Fruit fly (Drosophila melanogaster) whole organism, pupa: ENCODE measurements around the gene Dus2.

Source experiments
- CG10348 ChIP-seq: fragments of 200-800 bp; sonication (Bioruptor generic); IDR thresholded peaks from 2 replicates; pipeline ENCODE4 v1.3.6; 2022; ENCODE audit warnings: missing biosample characterization, missing genetic modification characterization
- CG12605 ChIP-seq: fragments of 200-800 bp; sonication (Bioruptor generic); IDR thresholded peaks from 2 replicates; pipeline ENCODE4 v1.3.6; 2022; ENCODE audit warnings: missing biosample characterization, missing genetic modification characterization
- CG13204 ChIP-seq: fragments of 200-800 bp; sonication (Bioruptor generic); optimal IDR thresholded peaks from 2 replicates; lab custom pipeline; 2018; ENCODE audit warnings: missing biosample characterization, mild to moderate bottlenecking, missing genetic modification characterization, moderate library complexity
- CG14655 ChIP-seq: fragments of 200-800 bp; sonication (Bioruptor generic); optimal IDR thresholded peaks from 3 replicates; lab custom pipeline; 2017; ENCODE audit warnings: mild to moderate bottlenecking, missing biosample characterization, missing genetic modification reagents, missing genetic modification characterization
- CG15710 ChIP-seq: fragments of 200-800 bp; sonication (Bioruptor generic); optimal IDR thresholded peaks from 2 replicates; lab custom pipeline; 2018; ENCODE audit warnings: missing biosample characterization, mild to moderate bottlenecking, missing genetic modification characterization, moderate library complexity
- CG17806 ChIP-seq: fragments of 200-800 bp; sonication (Bioruptor generic); optimal IDR thresholded peaks from 2 replicates; lab custom pipeline; 2018; ENCODE audit warnings: missing biosample characterization, mild to moderate bottlenecking, missing genetic modification characterization, moderate library complexity
- CG32121 ChIP-seq: fragments of 200-800 bp; sonication (Bioruptor generic); IDR thresholded peaks from 2 replicates; pipeline ENCODE4 v1.3.6; 2022; ENCODE audit warnings: missing biosample characterization, missing genetic modification characterization
- CG34367 ChIP-seq: fragments of 200-800 bp; sonication (Bioruptor generic); optimal IDR thresholded peaks from 2 replicates; lab custom pipeline; 2018; ENCODE audit warnings: missing biosample characterization, mild to moderate bottlenecking, missing genetic modification characterization
- CG4496 ChIP-seq: fragments of 200-800 bp; sonication (Bioruptor generic); IDR thresholded peaks from 3 replicates; pipeline ENCODE4 v1.3.6; 2022; ENCODE audit warnings: missing biosample characterization, missing genetic modification characterization
- CG8159 ChIP-seq: fragments of 200-800 bp; sonication (Bioruptor generic); optimal IDR thresholded peaks from 3 replicates; lab custom pipeline; 2018; ENCODE audit warnings: missing biosample characterization, mild to moderate bottlenecking, missing genetic modification characterization, moderate library complexity
- CG8301 ChIP-seq: fragments of 200-800 bp; sonication (Bioruptor generic); optimal IDR thresholded peaks from 2 replicates; lab custom pipeline; 2018; ENCODE audit warnings: missing biosample characterization, mild to moderate bottlenecking, missing genetic modification characterization
- CG9948 ChIP-seq: fragments of 200-800 bp; sonication (Bioruptor generic); optimal IDR thresholded peaks from 2 replicates; lab custom pipeline; 2018; ENCODE audit warnings: missing biosample characterization, mild to moderate bottlenecking, missing genetic modification characterization, moderate library complexity
- D1 ChIP-seq: fragments of 200-800 bp; sonication (Bioruptor generic); optimal IDR thresholded peaks from 2 replicates; lab custom pipeline; 2018; ENCODE audit warnings: missing biosample characterization, mild to moderate bottlenecking, missing genetic modification characterization, moderate library complexity
- EcR ChIP-seq: fragments of 200-800 bp; sonication (Bioruptor generic); optimal IDR thresholded peaks from 3 replicates; lab custom pipeline; 2019; ENCODE audit warnings: missing biosample characterization, missing genetic modification characterization, mild to moderate bottlenecking, moderate library complexity, missing genetic modification reagents
- Ets98B ChIP-seq: fragments of 200-800 bp; sonication (Bioruptor generic); IDR thresholded peaks from 2 replicates; pipeline ENCODE4 v1.3.6; 2022; ENCODE audit warnings: missing biosample characterization, missing genetic modification characterization
- Pif1A ChIP-seq: fragments of 200-800 bp; sonication (Bioruptor generic); optimal IDR thresholded peaks from 3 replicates; lab custom pipeline; 2016; ENCODE audit warnings: missing biosample characterization, missing genetic modification characterization
- Pif1B ChIP-seq: fragments of 200-800 bp; sonication (Bioruptor generic); optimal IDR thresholded peaks from 3 replicates; lab custom pipeline; 2016; ENCODE audit warnings: missing biosample characterization, missing genetic modification characterization
- Snoo ChIP-seq: fragments of 200-800 bp; sonication (Bioruptor generic); optimal IDR thresholded peaks from 3 replicates; lab custom pipeline; 2017; ENCODE audit warnings: missing biosample characterization, mild to moderate bottlenecking, missing genetic modification characterization, inconsistent platforms
- fd96Ca ChIP-seq: fragments of 200-800 bp; sonication (Bioruptor generic); IDR thresholded peaks from 3 replicates; pipeline ENCODE4 v1.3.6; 2022; ENCODE audit warnings: missing biosample characterization, missing genetic modification characterization
- gl ChIP-seq: fragments of 200-800 bp; sonication (Bioruptor generic); optimal IDR thresholded peaks from 2 replicates; lab custom pipeline; 2018; ENCODE audit warnings: missing biosample characterization, mild to moderate bottlenecking, missing genetic modification characterization
- rn ChIP-seq: fragments of 200-800 bp; sonication (Bioruptor generic); IDR thresholded peaks from 2 replicates; pipeline ENCODE4 v1.3.6; 2022; ENCODE audit warnings: missing biosample characterization, missing genetic modification characterization

The Dus2 gene

DNA sequence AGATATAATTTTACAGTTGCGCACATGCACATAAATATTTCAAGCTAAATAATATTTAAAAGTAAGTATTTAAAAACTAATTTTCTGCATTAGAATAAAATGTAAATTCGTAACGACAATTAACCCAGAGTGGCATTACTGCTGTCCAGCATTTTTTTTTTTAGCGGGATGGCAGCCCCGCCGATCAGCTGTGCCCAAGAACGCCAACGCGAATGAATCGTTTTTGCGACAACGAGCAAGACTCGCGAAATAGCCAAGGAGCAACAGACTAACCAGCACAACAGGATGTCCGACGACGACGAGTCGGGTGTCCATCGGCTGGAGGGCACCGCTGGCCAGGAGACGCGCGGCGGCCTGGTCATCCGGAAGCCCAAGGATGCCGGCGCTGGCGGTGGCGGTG is 36.6 kb upstream of the Dus2 start, which contains the start of gene Prp16:
TSS of gene Prp16 (plus strand) at position 185 of the 400 bp plus-strand sequence.
- no peak for TF ChIP-seq CG8301 (tag; lab: Kevin White, UChicago)
- TF ChIP-seq CG34367 (tag; lab: Kevin White, UChicago) = no peak
- TF ChIP-seq D1 (tag; lab: Kevin White, UChicago) = no peak
- TF ChIP-seq Snoo (tag; lab: Kevin White, UChicago) = no peak
- no peak for TF ChIP-seq CG14655
- no peak for TF ChIP-seq EcR (GFP tag; lab: Kevin White, UChicago)
- TF ChIP-seq CG9948 (tag; lab: Kevin White, UChicago) = no peak
- TF ChIP-seq CG8159 = no peak
- no peak for TF ChIP-seq CG32121 (GFP tag; lab: Robert Waterston, UW)
- TF ChIP-seq rn (GFP tag; lab: Robert Waterston, UW) = no peak

DNA sequence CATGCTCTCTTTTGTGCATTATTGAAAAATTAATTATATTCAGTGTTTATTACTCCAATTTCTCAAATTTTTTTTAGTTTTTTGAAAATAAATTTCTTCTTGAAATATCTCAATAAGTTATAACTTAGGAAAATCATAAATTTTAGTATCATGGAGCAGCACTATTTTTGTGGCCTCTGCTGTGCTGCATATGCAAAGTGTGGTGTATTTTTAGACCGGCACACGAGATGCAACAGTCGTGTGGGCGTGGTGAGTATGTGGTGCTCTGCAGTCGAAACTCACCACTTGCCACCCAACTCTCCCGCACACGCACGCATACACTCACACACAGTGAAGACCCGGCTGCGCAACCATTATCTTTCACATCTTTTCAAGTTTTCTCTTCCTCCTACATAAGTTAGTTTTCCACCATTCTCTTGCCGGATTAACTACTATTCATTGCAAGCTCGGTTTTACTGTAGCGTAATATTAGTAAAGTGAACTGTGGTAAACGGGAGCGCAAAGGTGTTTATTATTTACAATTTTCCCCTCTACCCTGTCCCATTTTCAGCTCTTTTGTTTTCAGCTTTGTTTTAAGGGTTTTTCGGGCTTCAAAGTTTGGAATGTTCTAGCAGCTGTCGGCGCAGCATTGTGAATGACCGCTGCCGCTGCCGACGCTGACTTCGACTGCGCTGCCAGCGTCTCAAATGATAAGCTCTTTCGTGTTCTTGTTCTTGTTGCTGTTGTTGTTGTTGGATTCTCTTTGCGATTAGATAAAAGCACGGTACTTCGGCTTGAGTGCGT is 29.2 kb upstream of the Dus2 start:
- TF ChIP-seq D1 (tag; lab: Kevin White, UChicago) = peak; percentile 62
- peak; percentile 59 for TF ChIP-seq Pif1B (GFP tag; lab: Kevin White, UChicago)
- peak; percentile 70 for TF ChIP-seq CG8301 (tag; lab: Kevin White, UChicago)
- peak; percentile 75 for TF ChIP-seq Pif1A
- TF ChIP-seq CG14655 = peak; percentile 79
- TF ChIP-seq Snoo (tag; lab: Kevin White, UChicago) = peak; percentile 74
- peak; percentile 63 for TF ChIP-seq CG9948 (tag; lab: Kevin White, UChicago)
- TF ChIP-seq CG34367 (tag; lab: Kevin White, UChicago) = peak; percentile 56
- TF ChIP-seq gl (tag; lab: Kevin White, UChicago) = no peak
- TF ChIP-seq CG8159 = peak; percentile 72
- no peak for TF ChIP-seq CG10348
- peak; percentile 49 for TF ChIP-seq EcR (GFP tag; lab: Kevin White, UChicago)
- TF ChIP-seq CG4496 (GFP tag; lab: Robert Waterston, UW) = peak; percentile 77
- TF ChIP-seq fd96Ca (GFP tag; lab: Robert Waterston, UW) = no peak; the same call in 2 of the 3 replicates
- TF ChIP-seq rn (GFP tag; lab: Robert Waterston, UW) = 0 out of 2 replicates have a peak, but pooled peaks have one; percentile 7
- TF ChIP-seq CG12605 (GFP tag; lab: Robert Waterston, UW) = peak; percentile 72
- peak; percentile 79 for TF ChIP-seq Ets98B (GFP tag; lab: Robert Waterston, UW)
- TF ChIP-seq CG17806 (tag; lab: Kevin White, UChicago) = peak; percentile 73
- TF ChIP-seq CG13204 (GFP tag; lab: Kevin White, UChicago) = peak; percentile 38
- peak; percentile 80 for TF ChIP-seq CG32121 (GFP tag; lab: Robert Waterston, UW)
- peak; percentile 78 for TF ChIP-seq CG15710 (tag; lab: Kevin White, UChicago)

DNA sequence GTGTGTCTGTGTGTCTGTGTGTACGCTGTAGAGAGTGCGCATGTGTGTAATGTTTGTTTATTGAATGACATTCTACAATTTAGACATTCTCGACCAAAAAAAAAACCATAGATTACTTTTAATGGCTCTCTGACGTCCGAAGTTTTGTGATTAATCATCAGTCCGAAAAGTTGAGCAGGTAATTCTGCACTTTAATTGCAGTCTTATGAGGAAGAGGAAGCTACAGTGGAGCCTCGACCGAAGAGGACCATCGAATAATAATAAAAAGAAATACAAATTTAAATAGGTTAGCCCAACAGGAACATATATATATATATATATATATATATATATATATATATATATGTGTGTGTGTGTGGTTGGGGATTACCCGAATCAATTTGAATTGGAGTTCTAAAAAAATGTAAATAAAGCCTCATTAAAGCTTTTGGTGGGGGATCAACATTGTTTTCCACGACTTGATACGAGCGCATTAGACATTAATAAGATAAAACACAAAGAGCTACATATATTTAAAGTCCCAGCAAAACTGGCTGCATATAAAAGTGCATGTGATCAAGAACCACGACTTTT is 28.5 kb upstream of the Dus2 start:
- TF ChIP-seq CG14655 (peak; percentile 2), CG4496 (GFP tag; lab: Robert Waterston, UW) (no peak)

DNA sequence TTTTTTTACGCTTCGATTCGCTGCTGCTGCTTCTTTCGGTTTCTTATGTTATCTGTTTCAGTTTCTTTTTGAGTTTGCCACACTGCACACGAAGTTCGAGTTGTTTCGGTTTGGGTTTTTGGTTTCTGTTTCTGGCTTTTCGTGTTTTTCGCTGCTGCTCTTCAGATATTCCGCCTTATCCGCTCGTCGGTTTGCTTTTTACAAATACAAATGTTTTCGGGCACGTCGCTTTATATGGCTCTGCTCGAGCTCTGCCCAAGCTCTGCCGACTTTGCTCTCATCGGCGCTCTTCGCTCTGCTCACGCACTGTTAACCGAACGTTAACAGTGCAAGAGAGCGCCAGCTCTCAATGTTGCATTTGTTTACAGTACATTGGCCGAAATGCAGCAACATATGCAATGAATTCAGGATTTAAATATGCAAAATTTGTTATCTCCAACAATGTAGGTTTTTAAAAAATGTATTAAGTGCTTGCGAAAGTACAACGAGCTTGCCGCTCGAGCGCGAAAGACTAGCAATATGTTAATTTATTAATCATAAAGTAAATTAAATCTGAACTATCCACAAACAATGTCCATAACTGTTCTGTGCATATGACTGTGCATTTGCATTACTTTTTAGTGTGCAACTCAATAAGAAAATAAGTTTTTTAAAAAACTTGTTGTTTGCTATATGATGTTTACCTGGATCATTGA is 26.4 kb upstream of the Dus2 start:
- peak; percentile 48 for TF ChIP-seq CG8301 (tag; lab: Kevin White, UChicago)
- peak; percentile 48 for TF ChIP-seq CG9948 (tag; lab: Kevin White, UChicago)
- no peak for TF ChIP-seq CG10348
- TF ChIP-seq D1 (tag; lab: Kevin White, UChicago) = no peak
- no peak; the same call in 1 of the 2 replicates for TF ChIP-seq Ets98B (GFP tag; lab: Robert Waterston, UW)
- peak; percentile 65 for TF ChIP-seq CG14655
- TF ChIP-seq Snoo (tag; lab: Kevin White, UChicago) = no peak
- TF ChIP-seq rn (GFP tag; lab: Robert Waterston, UW) = no peak
- peak; percentile 32 for TF ChIP-seq EcR (GFP tag; lab: Kevin White, UChicago)
- TF ChIP-seq CG4496 (GFP tag; lab: Robert Waterston, UW) = peak; percentile 30; the same call in 2 of the 3 replicates
- peak; percentile 36 for TF ChIP-seq CG34367 (tag; lab: Kevin White, UChicago)
- no peak for TF ChIP-seq CG17806 (tag; lab: Kevin White, UChicago)
- 0 out of 2 replicates have a peak, but pooled peaks have one; percentile 32 for TF ChIP-seq CG12605 (GFP tag; lab: Robert Waterston, UW)
- TF ChIP-seq CG13204 (GFP tag; lab: Kevin White, UChicago) = no peak
- no peak for TF ChIP-seq gl (tag; lab: Kevin White, UChicago)
- TF ChIP-seq fd96Ca (GFP tag; lab: Robert Waterston, UW) = no peak
- peak; percentile 43 for TF ChIP-seq CG8159
- TF ChIP-seq CG32121 (GFP tag; lab: Robert Waterston, UW) = no peak
- TF ChIP-seq Pif1B (GFP tag; lab: Kevin White, UChicago) = peak; percentile 49
- TF ChIP-seq Pif1A = peak; percentile 45
- TF ChIP-seq CG15710 (tag; lab: Kevin White, UChicago) = peak; percentile 9
